Worm (Caenorhabditis elegans): ENCODE data around the gene mrpl-10.

DNA sequence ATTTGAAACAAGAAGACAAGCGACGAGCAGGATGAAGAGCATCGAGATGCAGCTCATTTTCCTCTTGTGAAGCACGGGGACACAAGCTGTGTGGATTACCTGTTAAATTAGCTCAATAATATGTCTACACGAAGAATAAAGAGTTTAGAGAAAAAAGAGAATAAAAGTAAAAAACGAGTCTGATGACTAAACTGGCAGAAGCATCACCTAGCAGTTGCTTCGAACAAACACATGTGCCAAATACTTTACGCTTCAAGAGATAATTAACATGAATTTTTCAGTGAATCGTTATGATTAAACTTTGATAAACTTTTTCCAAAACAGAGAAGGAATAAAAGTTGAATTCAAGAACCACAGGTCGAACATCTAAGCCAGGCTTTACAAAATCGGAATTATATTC is 17.0 kb upstream of the mrpl-10 start, which contains the start of gene nlp-55:
- no peak for TF ChIP-seq ztf-23 (GFP tag; IDR thresholded peaks at IDR 0.05)
- no peak for TF ChIP-seq klf-2 (GFP tag; conservative IDR thresholded peaks at IDR 0.05)
